Fruit fly (Drosophila melanogaster) whole organism: ENCODE measurements around the gene Taf12.

Experiments used
- CG8478 ChIP-seq: fragments of >200 bp; optimal IDR thresholded peaks from 2 replicates; lab custom pipeline; 2018; ENCODE audit warnings: inconsistent platforms
- Dll ChIP-seq: fragments of >200 bp; optimal IDR thresholded peaks from 2 replicates; lab custom pipeline; 2017
- EcR ChIP-seq, 2 experiments: fragments of >200 bp; optimal IDR thresholded peaks; 2 replicates each; lab custom pipeline; 2017; ENCODE audit warnings: missing biosample characterization in 2 of 2, missing genetic modification characterization in 2 of 2, missing genetic modification reagents in 2 of 2
- pan ChIP-seq: fragments of >200 bp; optimal IDR thresholded peaks from 2 replicates; lab custom pipeline; 2017
- psq ChIP-seq: fragments of >200 bp; optimal IDR thresholded peaks from 2 replicates; lab custom pipeline; 2017
- usp ChIP-seq: fragments of >200 bp; optimal IDR thresholded peaks from 2 replicates; lab custom pipeline; 2017; ENCODE audit warnings: missing biosample characterization, missing genetic modification characterization, mixed read lengths

dm6 chr3R:11684316-11684715 is 4.8 kb upstream of the Taf12 start, which contains the start of gene CG6830:
- TF ChIP-seq psq (no peak), usp (GFP tag; lab: Kevin White, UChicago) (no peak), EcR (GFP tag; optimal IDR thresholded peaks at IDR 0.05; lab: Kevin White, UChicago) (no peak), pan (lab: Kevin White, UChicago) (no peak), CG8478 (lab: Kevin White, UChicago) (no peak), Dll (no peak)
